Fruit fly (Drosophila melanogaster) whole organism, embryonic: ENCODE data around the gene gcm.

Experiments used
- Ada2b ChIP-seq: fragments of 200-800 bp; sonication (Bioruptor generic); IDR thresholded peaks from 2 replicates; pipeline ENCODE4 v1.3.6; 2022; ENCODE audit warnings: missing biosample characterization, missing genetic modification characterization
- Adf1 ChIP-seq: fragments of 200-800 bp; sonication (Bioruptor generic); IDR thresholded peaks from 2 replicates; pipeline ENCODE4 v1.3.6; 2022; ENCODE audit warnings: missing biosample characterization, missing genetic modification characterization
- B-H2 ChIP-seq: fragments of 200-800 bp; sonication (Bioruptor generic); optimal IDR thresholded peaks from 2 replicates; lab custom pipeline; 2018; ENCODE audit warnings: missing biosample characterization, mild to moderate bottlenecking, missing genetic modification characterization
- CG10209 ChIP-seq: fragments of 200-800 bp; sonication (Bioruptor generic); optimal IDR thresholded peaks from 3 replicates; lab custom pipeline; 2017; ENCODE audit warnings: missing biosample characterization, mild to moderate bottlenecking, missing genetic modification characterization, missing genetic modification reagents
- CG10321 ChIP-seq: fragments of 200-800 bp; sonication (Bioruptor generic); IDR thresholded peaks from 2 replicates; pipeline ENCODE4 v1.3.6; 2022; ENCODE audit warnings: missing biosample characterization, missing genetic modification characterization
- CG10366 ChIP-seq: fragments of 200-800 bp; sonication (Bioruptor generic); IDR thresholded peaks from 2 replicates; pipeline ENCODE4 v1.3.6; 2022; ENCODE audit warnings: missing biosample characterization, missing genetic modification characterization
- CG14710 ChIP-seq: fragments of 200-800 bp; sonication (Bioruptor generic); optimal IDR thresholded peaks from 3 replicates; lab custom pipeline; 2019; ENCODE audit warnings: missing biosample characterization, mild to moderate bottlenecking, missing genetic modification characterization, moderate library complexity
- CG15601 ChIP-seq: fragments of 200-800 bp; sonication (Bioruptor generic); optimal IDR thresholded peaks from 3 replicates; lab custom pipeline; 2019; ENCODE audit warnings: missing biosample characterization, mild to moderate bottlenecking, missing genetic modification characterization, moderate library complexity
- CG2875 ChIP-seq: fragments of 200-800 bp; sonication (Bioruptor generic); optimal IDR thresholded peaks from 2 replicates; lab custom pipeline; 2017; ENCODE audit warnings: missing biosample characterization, mild to moderate bottlenecking, missing genetic modification characterization, missing genetic modification reagents
- CG30431 ChIP-seq: fragments of 200-800 bp; sonication (Bioruptor generic); optimal IDR thresholded peaks from 2 replicates; lab custom pipeline; 2017; ENCODE audit warnings: missing biosample characterization, missing genetic modification characterization
- CG31365 ChIP-seq: fragments of 200-800 bp; sonication (Bioruptor generic); optimal IDR thresholded peaks from 2 replicates; lab custom pipeline; 2018; ENCODE audit warnings: missing biosample characterization, mild to moderate bottlenecking, missing genetic modification characterization
- CG33213 ChIP-seq: fragments of 200-800 bp; sonication (Bioruptor generic); optimal IDR thresholded peaks from 3 replicates; lab custom pipeline; 2016; ENCODE audit warnings: missing biosample characterization, missing genetic modification characterization
- CG33557 ChIP-seq: fragments of 200-800 bp; sonication (Bioruptor generic); optimal IDR thresholded peaks from 2 replicates; lab custom pipeline; 2019; ENCODE audit warnings: missing biosample characterization, mild to moderate bottlenecking, missing genetic modification characterization, moderate library complexity
- CG42726 ChIP-seq: fragments of 200-800 bp; sonication (Bioruptor generic); IDR thresholded peaks from 2 replicates; pipeline ENCODE4 v1.3.6; 2022; ENCODE audit warnings: missing biosample characterization, missing genetic modification characterization; ENCODE audit not compliant: partially characterized antibody
- CG6854 ChIP-seq: fragments of 200-800 bp; sonication (Bioruptor generic); optimal IDR thresholded peaks from 3 replicates; lab custom pipeline; 2017; ENCODE audit warnings: missing biosample characterization, mild to moderate bottlenecking, missing genetic modification characterization
- CG7372 ChIP-seq: fragments of 200-800 bp; sonication (Bioruptor generic); IDR thresholded peaks from 2 replicates; pipeline ENCODE4 v1.3.6; 2022; ENCODE audit warnings: missing biosample characterization, missing genetic modification characterization
- CG8281 ChIP-seq: fragments of 200-800 bp; sonication (Bioruptor generic); optimal IDR thresholded peaks from 2 replicates; lab custom pipeline; 2018; ENCODE audit warnings: missing biosample characterization, mild to moderate bottlenecking, missing genetic modification characterization, moderate library complexity
- CG8290 ChIP-seq, 3 experiments: fragments of 200-800 bp; sonication (Bioruptor generic); optimal IDR thresholded peaks; 2 replicates each; lab custom pipeline; 2016 to 2019; ENCODE audit warnings: missing biosample characterization in 3 of 3, missing genetic modification characterization in 3 of 3, mild to moderate bottlenecking in 2 of 3, moderate library complexity in 1 of 3
- CG8388 ChIP-seq: fragments of 200-800 bp; sonication (Bioruptor generic); optimal IDR thresholded peaks from 2 replicates; lab custom pipeline; 2019; ENCODE audit warnings: missing biosample characterization, mild to moderate bottlenecking, missing genetic modification characterization, moderate library complexity
- CG8924 ChIP-seq: fragments of 200-800 bp; optimal IDR thresholded peaks from 3 replicates; lab custom pipeline; 2019; ENCODE audit warnings: missing biosample characterization, mild to moderate bottlenecking, missing genetic modification characterization, moderate library complexity
- CrebB ChIP-seq: fragments of 200-800 bp; sonication (Bioruptor generic); optimal IDR thresholded peaks from 3 replicates; lab custom pipeline; 2018; ENCODE audit warnings: missing biosample characterization, mild to moderate bottlenecking, missing genetic modification characterization
- D19B ChIP-seq: fragments of 200-800 bp; sonication (Bioruptor generic); optimal IDR thresholded peaks from 2 replicates; lab custom pipeline; 2017; ENCODE audit warnings: missing biosample characterization, mild to moderate bottlenecking, missing genetic modification characterization
- ERR ChIP-seq: fragments of 200-800 bp; sonication (Bioruptor generic); optimal IDR thresholded peaks from 2 replicates; lab custom pipeline; 2016; ENCODE audit warnings: missing biosample characterization, missing genetic modification characterization
- Gsc ChIP-seq: fragments of 200-800 bp; sonication (Bioruptor generic); IDR thresholded peaks from 2 replicates; pipeline ENCODE4 v1.3.6; 2022; ENCODE audit warnings: missing biosample characterization, missing genetic modification characterization
- Gug ChIP-seq: fragments of 200-800 bp; sonication (Bioruptor generic); IDR thresholded peaks from 4 replicates; pipeline ENCODE4 v1.3.6; 2022; ENCODE audit warnings: missing biosample characterization, missing genetic modification characterization
- Hey ChIP-seq: fragments of 200-800 bp; sonication (Bioruptor generic); optimal IDR thresholded peaks from 3 replicates; lab custom pipeline; 2018; ENCODE audit warnings: missing biosample characterization, mild to moderate bottlenecking, missing genetic modification characterization
- Hr78 ChIP-seq, 2 experiments: fragments of 200-800 bp in 1 of 2; fragments of >200 bp in 1 of 2; sonication (Bioruptor generic) in 1 of 2; optimal IDR thresholded peaks; 2 replicates each; lab custom pipeline; 2017 to 2019; ENCODE audit warnings: missing biosample characterization in 2 of 2, missing genetic modification characterization in 2 of 2, mild to moderate bottlenecking in 1 of 2, moderate library complexity in 1 of 2
- Max ChIP-seq: fragments of 200-800 bp; sonication (Bioruptor generic); optimal IDR thresholded peaks from 2 replicates; lab custom pipeline; 2016; ENCODE audit warnings: missing biosample characterization, mild to moderate bottlenecking, missing genetic modification characterization
- Mes4 ChIP-seq: fragments of 200-800 bp; sonication (Bioruptor generic); optimal IDR thresholded peaks from 2 replicates; lab custom pipeline; 2016; ENCODE audit warnings: missing biosample characterization, missing genetic modification characterization
- Oaz ChIP-seq: fragments of 200-800 bp; sonication (Bioruptor generic); IDR thresholded peaks from 2 replicates; pipeline ENCODE4 v1.3.6; 2022; ENCODE audit warnings: missing biosample characterization, missing genetic modification characterization
- Optix ChIP-seq: fragments of 200-800 bp; sonication (Bioruptor generic); IDR thresholded peaks from 3 replicates; pipeline ENCODE4 v1.3.6; 2022; ENCODE audit warnings: missing biosample characterization, missing genetic modification characterization
- Ravus ChIP-seq: fragments of 200-800 bp; sonication (Bioruptor generic); IDR thresholded peaks from 2 replicates; pipeline ENCODE4 v1.3.6; 2022; ENCODE audit warnings: missing biosample characterization, missing genetic modification characterization
- Taf1 ChIP-seq: fragments of 200-800 bp; sonication (Bioruptor generic); IDR thresholded peaks from 2 replicates; pipeline ENCODE4 v1.3.6; 2022; ENCODE audit warnings: missing biosample characterization, missing genetic modification characterization
- Usf ChIP-seq: fragments of 200-800 bp; sonication (Bioruptor generic); optimal IDR thresholded peaks from 2 replicates; lab custom pipeline; 2017; ENCODE audit warnings: missing genotype, missing biosample characterization, missing genetic modification characterization
- ac ChIP-seq: fragments of 200-800 bp; sonication (Bioruptor generic); optimal IDR thresholded peaks from 3 replicates; lab custom pipeline; 2017; ENCODE audit warnings: missing biosample characterization, mild to moderate bottlenecking, missing genetic modification characterization
- ase ChIP-seq: fragments of 200-800 bp; sonication (Bioruptor generic); IDR thresholded peaks from 3 replicates; pipeline ENCODE4 v1.3.6; 2022; ENCODE audit warnings: missing biosample characterization, missing genetic modification characterization
- bigmax ChIP-seq: fragments of 200-800 bp; sonication (Bioruptor generic); optimal IDR thresholded peaks from 2 replicates; lab custom pipeline; 2018; ENCODE audit warnings: missing biosample characterization, mild to moderate bottlenecking, missing genetic modification characterization
- crp ChIP-seq, 2 experiments: fragments of 200-800 bp; sonication (Bioruptor generic); optimal IDR thresholded peaks; 2 replicates in 1 of 2; 3 replicates in 1 of 2; lab custom pipeline; 2017; ENCODE audit warnings: missing biosample characterization in 2 of 2, missing genetic modification characterization in 2 of 2, mild to moderate bottlenecking in 1 of 2, moderate library complexity in 1 of 2
- gcm2 ChIP-seq: fragments of 200-800 bp; sonication (Bioruptor generic); optimal IDR thresholded peaks from 2 replicates; lab custom pipeline; 2016; ENCODE audit warnings: missing biosample characterization, missing genetic modification characterization
- h ChIP-seq: fragments of >200 bp; optimal IDR thresholded peaks from 2 replicates; lab custom pipeline; 2017
- lov ChIP-seq, 2 experiments: fragments of 200-800 bp in 1 of 2; fragments of >200 bp in 1 of 2; sonication (Bioruptor generic) in 1 of 2; IDR thresholded peaks in 1 of 2; optimal IDR thresholded peaks in 1 of 2; 2 replicates in 1 of 2; 3 replicates in 1 of 2; pipeline versions ENCODE4 v1.3.6 to Lab custom; 2017 to 2022; ENCODE audit warnings: missing biosample characterization in 1 of 2, missing genetic modification characterization in 1 of 2
- pb ChIP-seq: fragments of 200-800 bp; sonication (Bioruptor generic); optimal IDR thresholded peaks from 3 replicates; lab custom pipeline; 2016; ENCODE audit warnings: missing biosample characterization, missing genetic modification characterization
- pita ChIP-seq: fragments of 200-800 bp; sonication (Bioruptor generic); optimal IDR thresholded peaks from 2 replicates; lab custom pipeline; 2017; ENCODE audit warnings: missing biosample characterization, mild to moderate bottlenecking, missing genetic modification characterization
- repo ChIP-seq: fragments of 200-800 bp; sonication (Bioruptor generic); optimal IDR thresholded peaks from 2 replicates; lab custom pipeline; 2016; ENCODE audit warnings: missing biosample characterization, missing genetic modification characterization
- schlank ChIP-seq: fragments of 200-800 bp; sonication (Bioruptor generic); optimal IDR thresholded peaks from 2 replicates; lab custom pipeline; 2018; ENCODE audit warnings: missing biosample characterization, mild to moderate bottlenecking, missing genetic modification characterization
- scrt ChIP-seq: fragments of 200-800 bp; sonication (Bioruptor generic); optimal IDR thresholded peaks from 2 replicates; lab custom pipeline; 2018; ENCODE audit warnings: missing biosample characterization, mild to moderate bottlenecking, missing genetic modification characterization, moderate library complexity
- sim ChIP-seq: fragments of 200-800 bp; sonication (Bioruptor generic); IDR thresholded peaks from 2 replicates; pipeline ENCODE4 v1.3.6; 2022; ENCODE audit warnings: missing biosample characterization, missing genetic modification characterization
- sima ChIP-seq: fragments of 200-800 bp; sonication (Bioruptor generic); optimal IDR thresholded peaks from 2 replicates; lab custom pipeline; 2016; ENCODE audit warnings: missing biosample characterization, missing genetic modification characterization
- tio ChIP-seq: fragments of 200-800 bp; sonication (Bioruptor generic); optimal IDR thresholded peaks from 2 replicates; lab custom pipeline; 2017; ENCODE audit warnings: missing biosample characterization, missing genetic modification characterization, inconsistent platforms
- yki ChIP-seq: fragments of >200 bp; optimal IDR thresholded peaks from 3 replicates; lab custom pipeline; 2018

gcm gene

dm6 chr2L:9567398-9567856 is 14.1 kb downstream of the gcm start (continued):
- no peak for TF ChIP-seq pita
- peak; percentile 96 for TF ChIP-seq CG8388 (GFP tag; lab: Kevin White, UChicago)
- peak; percentile 96 for TF ChIP-seq pb
- TF ChIP-seq crp (GFP tag; optimal IDR thresholded peaks at IDR 0.05; lab: Kevin White, UChicago) = peak in 1 of 2 experiments; percentile 70
- peak; percentile 96 for TF ChIP-seq Mes4 (GFP tag; lab: Kevin White, UChicago)
- peak; percentile 97 for TF ChIP-seq CG15601
- peak; percentile 99 for TF ChIP-seq CG2875
- peak; percentile 93 for TF ChIP-seq sim (GFP tag; lab: Robert Waterston, UW)
- TF ChIP-seq Max (GFP tag; lab: Kevin White, UChicago) = peak; percentile 96
- peak; percentile 94 for TF ChIP-seq CG8924 (tag; lab: Kevin White, UChicago)
- TF ChIP-seq B-H2 (GFP tag; lab: Kevin White, UChicago) = peak; percentile 100
- TF ChIP-seq scrt (GFP tag; lab: Kevin White, UChicago) = peak; percentile 99
- TF ChIP-seq CG33557 = peak; percentile 81
- TF ChIP-seq CG10366 (GFP tag; lab: Robert Waterston, UW) = peak; percentile 93
- peak; percentile 80 for TF ChIP-seq ERR (GFP tag; lab: Kevin White, UChicago)
- no peak for TF ChIP-seq lov (optimal IDR thresholded peaks at IDR 0.05; lab: Kevin White, UChicago)
- TF ChIP-seq lov (GFP tag; IDR thresholded peaks at IDR 0.05; lab: Robert Waterston, UW) = peak; percentile 97
- TF ChIP-seq ac (GFP tag; lab: Kevin White, UChicago) = peak; percentile 89
- peak; percentile 96 for TF ChIP-seq Optix (GFP tag; lab: Robert Waterston, UW)
- TF ChIP-seq Usf (GFP tag; lab: Kevin White, UChicago) = peak; percentile 61
- TF ChIP-seq gcm2 (GFP tag; lab: Kevin White, UChicago) = peak; percentile 99
- peak; percentile 91 for TF ChIP-seq CG8281
- no peak for TF ChIP-seq yki
- peak; percentile 99 for TF ChIP-seq CrebB (tag; lab: Kevin White, UChicago)
- TF ChIP-seq Hr78 (GFP tag; optimal IDR thresholded peaks at IDR 0.05; lab: Kevin White, UChicago) = peak in 1 of 2 experiments; percentile 85
- TF ChIP-seq sima (GFP tag; lab: Kevin White, UChicago) = peak; percentile 91
- peak; percentile 94 for TF ChIP-seq CG8290 (GFP tag; optimal IDR thresholded peaks at IDR 0.05; lab: Kevin White, UChicago)
- TF ChIP-seq CG8290 (tag; optimal IDR thresholded peaks at IDR 0.05; lab: Kevin White, UChicago) = peak; percentile 90 to 98
- peak; percentile 92 for TF ChIP-seq CG7372 (GFP tag; lab: Robert Waterston, UW)
- peak; percentile 93 for TF ChIP-seq bigmax
- no peak for TF ChIP-seq CG42726 (GFP tag; lab: Robert Waterston, UW)
- TF ChIP-seq ase (GFP tag; lab: Robert Waterston, UW) = peak; percentile 96
- TF ChIP-seq Adf1 = peak; percentile 95
- TF ChIP-seq repo (GFP tag; lab: Kevin White, UChicago) = peak; percentile 94
- peak; percentile 70 for TF ChIP-seq Taf1
- peak; percentile 88 for TF ChIP-seq CG14710
- TF ChIP-seq CG10209 (GFP tag; lab: Kevin White, UChicago) = peak; percentile 98
- peak; percentile 93 for TF ChIP-seq Oaz
- TF ChIP-seq D19B = peak; percentile 94
- peak; percentile 65; the same call in 3 of the 4 replicates for TF ChIP-seq Gug
- TF ChIP-seq Hey (tag; lab: Kevin White, UChicago) = peak; percentile 97
- TF ChIP-seq Ada2b = peak; percentile 88; the same call in 1 of the 2 replicates
- peak; percentile 90 for TF ChIP-seq tio
- no peak for TF ChIP-seq h
- peak; percentile 99 for TF ChIP-seq CG6854 (GFP tag; lab: Kevin White, UChicago)
- peak; percentile 86 for TF ChIP-seq CG10321 (GFP tag; lab: Robert Waterston, UW)
- TF ChIP-seq CG31365 (tag; lab: Kevin White, UChicago) = peak; percentile 95
- peak; percentile 99 for TF ChIP-seq schlank (tag; lab: Kevin White, UChicago)
- TF ChIP-seq Ravus (GFP tag; lab: Robert Waterston, UW) = peak; percentile 68
- peak; percentile 90 for TF ChIP-seq CG30431
- no peak for TF ChIP-seq Gsc
- peak; percentile 99 for TF ChIP-seq CG33213
